Worm (Caenorhabditis elegans): ENCODE data around the gene F58A3.3.

Gene F58A3.3

DNA sequence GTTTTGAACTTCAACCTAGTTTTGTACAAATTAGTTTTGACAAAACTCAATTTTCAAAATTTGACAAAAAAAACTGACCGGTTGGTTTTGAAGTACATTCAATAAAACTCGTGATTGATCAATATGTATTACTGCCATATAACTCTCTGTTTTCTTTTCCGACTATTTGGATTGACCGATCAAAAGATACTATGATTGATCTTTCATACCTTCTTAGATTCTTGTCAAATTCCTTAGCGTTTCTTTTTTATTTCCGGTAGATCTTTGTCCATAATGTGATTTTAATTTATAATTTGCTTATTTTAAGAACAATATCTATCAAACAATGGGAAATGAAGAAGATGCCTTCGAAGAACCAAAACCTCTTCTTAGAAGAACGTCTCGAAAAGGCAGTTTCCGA lies at the start of gene F58A3.3:
TSS of gene F58A3.3 (plus strand) at position 301 of the 400 bp plus-strand sequence.
- TF ChIP-seq W03F9.2 (tag; optimal IDR thresholded peaks at IDR 0.05), result no peak
- no peak for TF ChIP-seq dao-5 (tag; optimal IDR thresholded peaks at IDR 0.05)

ce11 chrX:10963453-10964046 lies 48.9 kb upstream of the F58A3.3 start, which contains the start of gene nas-10:
TSS of gene nas-10 (minus strand) at chrX:10963503.
- TF ChIP-seq him-1 (tag; optimal IDR thresholded peaks at IDR 0.05), result peak; percentile 81
- peak; percentile 72 for TF ChIP-seq dao-5 (tag; optimal IDR thresholded peaks at IDR 0.05)
- TF ChIP-seq W03F9.2 (tag; optimal IDR thresholded peaks at IDR 0.05), result no peak

- TF ChIP-seq dao-5 (tag; optimal IDR thresholded peaks at IDR 0.05) (no peak), W03F9.2 (tag; optimal IDR thresholded peaks at IDR 0.05) (no peak), him-1 (tag; optimal IDR thresholded peaks at IDR 0.05) (no peak)
Observed at ce11 chrX:10965508-10965907, 46.9 kb upstream of the F58A3.3 start.

- TF ChIP-seq dao-5 (tag; optimal IDR thresholded peaks at IDR 0.05) (no peak), W03F9.2 (tag; optimal IDR thresholded peaks at IDR 0.05) (no peak), him-1 (tag; optimal IDR thresholded peaks at IDR 0.05) (no peak)
Observed at ce11 chrX:10966251-10966650, 46.2 kb upstream of the F58A3.3 start, which contains the start of gene lge-1. TSS of gene lge-1 (plus strand) at chrX:10966551.

DNA sequence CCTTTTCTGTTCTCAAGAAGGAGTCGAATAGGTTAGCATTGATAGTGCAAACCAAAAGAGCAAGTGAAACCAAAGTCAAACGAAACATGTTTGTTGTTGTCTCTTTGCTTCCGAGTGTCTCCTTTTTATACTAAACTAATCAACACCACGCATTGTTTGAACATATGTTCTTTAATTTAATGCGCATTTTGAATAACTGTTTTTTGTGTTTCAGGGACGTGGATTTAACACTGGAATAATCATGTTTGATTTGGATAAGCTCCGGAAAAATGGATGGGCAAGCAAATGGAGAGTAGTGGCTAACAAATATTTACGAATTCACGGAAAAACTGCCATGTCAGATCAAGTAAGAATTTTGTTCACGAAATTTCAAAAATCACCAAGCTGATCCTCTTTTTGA lies 44.7 kb upstream of the F58A3.3 start, which contains the start of gene K09C8.9:
TSS of gene K09C8.9 (minus strand) at position 101 of the 400 bp plus-strand sequence.
- TF ChIP-seq dao-5 (tag; optimal IDR thresholded peaks at IDR 0.05) (no peak), W03F9.2 (tag; optimal IDR thresholded peaks at IDR 0.05) (no peak), him-1 (tag; optimal IDR thresholded peaks at IDR 0.05) (no peak)

DNA sequence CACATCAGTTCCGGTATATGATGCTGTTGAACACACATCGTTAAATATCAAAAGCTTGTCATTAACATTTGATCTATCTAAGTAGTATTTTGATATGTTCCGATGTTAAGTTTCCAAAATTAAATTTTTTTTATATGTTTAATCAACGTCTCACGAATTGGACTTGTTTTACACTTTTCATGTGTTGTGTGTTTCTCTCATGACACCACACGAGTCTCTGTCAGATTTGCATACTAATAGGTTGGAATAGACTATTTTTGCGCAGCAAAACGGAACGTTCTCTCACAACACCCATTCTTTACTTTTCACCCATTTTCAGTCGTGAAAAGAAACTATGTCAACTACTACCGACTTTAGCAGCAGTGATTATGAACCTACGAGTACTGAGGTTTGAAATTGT lies 41.8 kb upstream of the F58A3.3 start, which contains the start of gene K09C8.8:
TSS of gene K09C8.8 (plus strand) at position 301 of the 400 bp plus-strand sequence.
- TF ChIP-seq W03F9.2 (tag; optimal IDR thresholded peaks at IDR 0.05) (no peak), him-1 (tag; optimal IDR thresholded peaks at IDR 0.05) (no peak), dao-5 (tag; optimal IDR thresholded peaks at IDR 0.05) (no peak)

ce11 chrX:10971118-10971517 lies 41.3 kb upstream of the F58A3.3 start:
- TF ChIP-seq him-1 (tag; optimal IDR thresholded peaks at IDR 0.05), result no peak
- TF ChIP-seq W03F9.2 (tag; optimal IDR thresholded peaks at IDR 0.05), result no peak
- no peak for TF ChIP-seq dao-5 (tag; optimal IDR thresholded peaks at IDR 0.05)

- TF ChIP-seq him-1 (tag; optimal IDR thresholded peaks at IDR 0.05), result no peak
- TF ChIP-seq W03F9.2 (tag; optimal IDR thresholded peaks at IDR 0.05), result no peak
- TF ChIP-seq dao-5 (tag; optimal IDR thresholded peaks at IDR 0.05), result no peak
Observed at ce11 chrX:10976447-10977196, 35.8 kb upstream of the F58A3.3 start.

DNA sequence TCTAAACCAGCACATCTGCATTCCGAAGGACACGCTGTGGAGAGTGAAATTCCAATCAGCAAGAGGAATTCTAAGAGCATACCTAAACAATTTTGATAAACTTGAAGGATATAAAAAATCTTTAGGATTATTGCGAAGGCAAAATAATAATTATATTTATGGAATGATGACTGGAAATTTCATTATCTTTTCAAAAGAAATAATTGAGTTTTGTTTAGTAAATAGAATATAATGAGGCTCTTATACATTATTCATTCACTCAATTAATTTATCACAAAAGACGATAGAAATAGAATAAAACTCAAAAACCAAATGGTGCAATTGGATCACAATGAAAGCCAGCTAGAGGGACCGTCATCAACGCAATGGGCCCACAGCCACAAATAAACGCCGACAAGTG lies 33.3 kb upstream of the F58A3.3 start, which contains the start of gene pxn-2:
TSS of gene pxn-2 (minus strand) at position 101 of the 400 bp plus-strand sequence.
- TF ChIP-seq him-1 (tag; optimal IDR thresholded peaks at IDR 0.05) (no peak), W03F9.2 (tag; optimal IDR thresholded peaks at IDR 0.05) (no peak), dao-5 (tag; optimal IDR thresholded peaks at IDR 0.05) (no peak)

ce11 chrX:10981374-10981773 lies 31.1 kb upstream of the F58A3.3 start:
- TF ChIP-seq dao-5 (tag; optimal IDR thresholded peaks at IDR 0.05) (no peak), W03F9.2 (tag; optimal IDR thresholded peaks at IDR 0.05) (no peak), him-1 (tag; optimal IDR thresholded peaks at IDR 0.05) (no peak)

DNA sequence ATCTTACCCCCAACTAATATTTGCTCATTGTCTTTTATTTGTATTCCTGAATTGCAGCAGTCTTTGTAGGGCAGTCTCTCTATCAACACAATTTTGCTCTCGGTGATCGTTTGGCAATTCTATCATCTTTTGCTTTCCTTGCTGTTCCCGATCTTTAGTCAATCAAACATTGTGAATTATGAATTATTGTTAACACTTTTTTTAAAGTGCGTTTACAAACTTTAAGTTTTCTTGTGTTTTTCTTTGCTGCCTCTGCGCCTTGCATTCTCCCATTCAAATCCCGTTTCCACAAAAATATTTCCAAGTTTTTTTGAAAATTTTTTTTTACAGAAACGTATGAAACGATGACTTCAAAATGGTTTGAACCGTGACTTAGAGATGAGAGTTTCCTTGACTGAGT lies 30.4 kb upstream of the F58A3.3 start, which contains the start of gene ver-4:
TSS of gene ver-4 (plus strand) at position 301 of the 400 bp plus-strand sequence.
- TF ChIP-seq dao-5 (tag; optimal IDR thresholded peaks at IDR 0.05) (no peak), him-1 (tag; optimal IDR thresholded peaks at IDR 0.05) (no peak), W03F9.2 (tag; optimal IDR thresholded peaks at IDR 0.05) (no peak)

ce11 chrX:10989286-10989685 lies 23.2 kb upstream of the F58A3.3 start:
- TF ChIP-seq W03F9.2 (tag; optimal IDR thresholded peaks at IDR 0.05), result no peak
- TF ChIP-seq him-1 (tag; optimal IDR thresholded peaks at IDR 0.05), result no peak
- TF ChIP-seq dao-5 (tag; optimal IDR thresholded peaks at IDR 0.05), result no peak

ce11 chrX:10990159-10990854 lies 22.1 kb upstream of the F58A3.3 start:
- TF ChIP-seq W03F9.2 (tag; optimal IDR thresholded peaks at IDR 0.05) (no peak), dao-5 (tag; optimal IDR thresholded peaks at IDR 0.05) (no peak), him-1 (tag; optimal IDR thresholded peaks at IDR 0.05) (no peak)

- no peak for TF ChIP-seq him-1 (tag; optimal IDR thresholded peaks at IDR 0.05)
- no peak for TF ChIP-seq dao-5 (tag; optimal IDR thresholded peaks at IDR 0.05)
- no peak for TF ChIP-seq W03F9.2 (tag; optimal IDR thresholded peaks at IDR 0.05)
Observed at ce11 chrX:10990855-10991176, 21.6 kb upstream of the F58A3.3 start.

Measured in whole organism, L4/young adult.